Fruit fly (Drosophila melanogaster) ovary, adult (tissue): ENCODE results near the gene PIG-F.

Experiments used
- CG17801 ChIP-seq: fragments of 200-800 bp; optimal IDR thresholded peaks from 2 replicates; lab custom pipeline; 2019; ENCODE audit warnings: missing biosample characterization, mild to moderate bottlenecking, missing genetic modification characterization, moderate library complexity; ENCODE audit not compliant: partially characterized antibody

The PIG-F gene

DNA sequence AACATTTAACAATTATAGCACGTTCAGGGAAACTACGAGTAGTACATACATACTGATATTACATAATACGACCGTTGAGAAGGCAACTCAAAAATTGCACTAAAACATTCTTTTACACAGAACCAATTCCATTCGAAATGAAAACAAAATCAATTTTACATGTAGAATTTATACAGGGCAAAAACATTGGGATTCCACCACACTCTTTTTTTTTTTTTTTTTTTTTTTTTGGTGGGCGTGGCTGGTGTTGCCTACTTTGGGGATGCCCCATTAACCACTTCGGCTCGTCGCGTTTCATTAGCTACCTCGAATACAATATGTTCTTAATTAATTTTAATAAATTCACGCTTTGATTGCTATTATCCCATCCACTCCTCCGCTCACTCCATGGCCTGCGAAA, 38.3 kb downstream of the PIG-F start:
- peak; percentile 58 for TF ChIP-seq CG17801

- no peak for TF ChIP-seq CG17801
Measured at dm6 chr3L:19653470-19653869, 41.2 kb downstream of the PIG-F start.

- no peak for TF ChIP-seq CG17801
Measured at dm6 chr3L:19655923-19656322, 43.7 kb downstream of the PIG-F start.

dm6 chr3L:19662892-19663291, 50.6 kb downstream of the PIG-F start:
- no peak for TF ChIP-seq CG17801
